Worm (Caenorhabditis elegans) whole organism, young adult: ENCODE results near the gene Y40B10A.9.

Experiments
- F23B12.7 ChIP-seq: sonication (generic microtip); optimal IDR thresholded peaks from 2 replicates; lab custom pipeline; 2017; ENCODE audit warnings: missing genetic modification characterization, mild to moderate bottlenecking, missing compliant biosample characterization, antibody characterized with exemption, moderate library complexity; ENCODE audit not compliant: insufficient read depth
- F49E8.2 ChIP-seq: sonication (generic microtip); optimal IDR thresholded peaks from 3 replicates; lab custom pipeline; 2017; ENCODE audit warnings: missing genetic modification characterization, mild to moderate bottlenecking, missing compliant biosample characterization, antibody characterized with exemption, moderate library complexity; ENCODE audit not compliant: insufficient read depth
- madf-10 ChIP-seq: sonication (generic microtip); optimal IDR thresholded peaks from 2 replicates; lab custom pipeline; 2016; ENCODE audit warnings: mild to moderate bottlenecking, missing genetic modification characterization, missing compliant biosample characterization
- nfya-1 ChIP-seq: sonication (generic microtip); optimal IDR thresholded peaks from 2 replicates; lab custom pipeline; 2017; ENCODE audit warnings: antibody characterized with exemption, missing compliant biosample characterization, missing genetic modification characterization, borderline replicate concordance; ENCODE audit not compliant: insufficient read depth
- unc-62 ChIP-seq: fragments of 150-350 bp; optimal IDR thresholded peaks from 2 replicates; lab custom pipeline; 2014; ENCODE audit warnings: missing biosample characterization, missing genetic modification reagents, missing genetic modification characterization
- ztf-22 ChIP-seq: fragments of 200-800 bp; sonication (Bioruptor generic); optimal IDR thresholded peaks from 2 replicates; lab custom pipeline; 2018; ENCODE audit warnings: mild to moderate bottlenecking, missing genetic modification characterization, moderate library complexity, missing compliant biosample characterization

ce11 chrV:2081894-2082293 lies 9.2 kb upstream of the Y40B10A.9 start:
- TF ChIP-seq madf-10 (no peak), F23B12.7 (tag; lab: Kevin White, UChicago) (no peak), ztf-22 (no peak), F49E8.2 (no peak), nfya-1 (no peak), unc-62 (GFP tag; lab: Kevin White, UChicago) (no peak)
